Worm (Caenorhabditis elegans) whole organism, L3 larva: ENCODE data around the gene wrt-8.

Source experiments
- fkh-10 ChIP-seq: sonication (generic microtip); optimal IDR thresholded peaks from 2 replicates; lab custom pipeline; 2017; ENCODE audit warnings: missing biosample characterization, missing genetic modification reagents, missing genetic modification characterization
- lin-15B ChIP-seq: fragments of 150-350 bp; optimal IDR thresholded peaks from 2 replicates; lab custom pipeline; 2014; ENCODE audit warnings: missing biosample characterization, missing genetic modification characterization
- nhr-43 ChIP-seq: sonication (generic microtip); optimal IDR thresholded peaks from 2 replicates; lab custom pipeline; 2016; ENCODE audit warnings: mild to moderate bottlenecking, missing genetic modification characterization, missing compliant biosample characterization; ENCODE audit not compliant: poor library complexity, severe bottlenecking
- pha-4 ChIP-seq: fragments of 150-350 bp; optimal IDR thresholded peaks from 2 replicates; lab custom pipeline; 2014; ENCODE audit warnings: missing biosample characterization, missing genetic modification reagents, missing genetic modification characterization

DNA sequence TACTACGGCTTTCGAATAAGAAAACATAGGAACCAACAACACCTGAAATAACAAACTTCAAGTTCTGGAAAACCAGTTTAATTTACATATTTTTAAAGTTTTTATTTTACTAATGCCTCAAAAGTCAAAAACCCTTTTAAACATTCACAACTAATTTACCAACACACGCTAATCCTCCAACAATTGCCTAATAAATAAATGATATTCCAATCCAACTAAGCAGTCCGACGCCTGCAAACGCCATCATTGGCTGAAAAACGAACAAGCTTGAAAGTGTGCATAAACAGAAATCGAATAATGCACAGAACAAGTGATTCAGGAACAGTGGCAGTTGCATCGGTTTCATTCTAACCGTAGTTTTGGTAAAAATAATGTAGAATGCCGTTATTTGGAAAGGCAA lies 23.4 kb upstream of the wrt-8 start:
- TF ChIP-seq fkh-10 (GFP tag; lab: Kevin White, UChicago) (no peak), pha-4 (no peak), lin-15B (tag; lab: Kevin White, UChicago) (no peak), nhr-43 (tag; lab: Kevin White, UChicago) (no peak)
